Worm (Caenorhabditis elegans) whole organism, late embryonic: ENCODE measurements around the gene ZC412.10.

Experiments
- C08G9.2 ChIP-seq: sonication (generic microtip); optimal IDR thresholded peaks from 2 replicates; lab custom pipeline; 2016; ENCODE audit warnings: mild to moderate bottlenecking, missing genetic modification characterization, moderate library complexity, missing compliant biosample characterization
- K02D7.2 ChIP-seq: sonication (generic microtip); optimal IDR thresholded peaks from 2 replicates; lab custom pipeline; 2017; ENCODE audit warnings: mild to moderate bottlenecking, missing genetic modification characterization, missing compliant biosample characterization
- ama-1 ChIP-seq: fragments of 150-350 bp; optimal IDR thresholded peaks from 2 replicates; lab custom pipeline; 2014
- ceh-22 ChIP-seq: sonication (generic microtip); optimal IDR thresholded peaks from 2 replicates; lab custom pipeline; 2017; ENCODE audit warnings: missing biosample characterization, missing genetic modification characterization
- fkh-6 ChIP-seq: sonication (generic microtip); optimal IDR thresholded peaks from 2 replicates; lab custom pipeline; 2016; ENCODE audit warnings: missing genetic modification characterization, missing compliant biosample characterization
- nhr-11 ChIP-seq: fragments of 150-350 bp; optimal IDR thresholded peaks from 2 replicates; lab custom pipeline; 2014; ENCODE audit warnings: missing biosample characterization, missing genetic modification characterization
- pag-3 ChIP-seq: sonication (generic microtip); optimal IDR thresholded peaks from 2 replicates; lab custom pipeline; 2016; ENCODE audit warnings: missing compliant biosample characterization, missing genetic modification characterization, borderline replicate concordance
- pat-9 ChIP-seq: fragments of 200-800 bp; sonication (Bioruptor generic); optimal IDR thresholded peaks from 2 replicates; lab custom pipeline; 2018; ENCODE audit warnings: mild to moderate bottlenecking, missing genetic modification characterization, moderate library complexity, missing compliant biosample characterization
- pha-4 ChIP-seq: fragments of 150-350 bp; optimal IDR thresholded peaks from 2 replicates; lab custom pipeline; 2018; ENCODE audit warnings: missing biosample characterization, missing genetic modification reagents, missing genetic modification characterization
- pros-1 ChIP-seq: fragments of 150-350 bp; optimal IDR thresholded peaks from 2 replicates; lab custom pipeline; 2014; ENCODE audit warnings: missing biosample characterization, missing genetic modification reagents, missing genetic modification characterization
- ttx-3 ChIP-seq: sonication (generic microtip); optimal IDR thresholded peaks from 2 replicates; lab custom pipeline; 2016; ENCODE audit warnings: missing genetic modification reagents, missing genetic modification characterization, missing compliant biosample characterization

DNA sequence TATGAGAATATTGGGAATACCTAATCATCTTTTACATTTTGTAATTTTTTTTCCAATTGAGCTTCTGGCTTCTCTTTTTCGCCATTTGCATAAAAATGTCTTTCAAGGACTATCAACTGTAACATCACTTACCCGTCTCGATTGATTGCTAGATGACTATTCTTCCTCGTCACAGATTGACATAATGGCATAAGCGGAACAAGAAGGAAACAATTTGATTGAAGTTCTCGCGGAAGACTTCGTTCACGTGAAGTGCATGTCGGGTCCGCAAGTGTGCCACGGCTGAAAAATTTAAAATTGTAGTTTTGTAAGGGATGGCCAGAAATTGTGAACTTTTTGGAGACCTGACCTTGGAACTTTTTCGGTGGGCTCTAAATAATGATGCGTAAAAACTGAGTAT is 22.9 kb downstream of the ZC412.10 start:
- TF ChIP-seq pat-9 (tag; lab: Kevin White, UChicago) (no peak), pha-4 (tag; lab: Kevin White, UChicago) (no peak), ceh-22 (no peak), nhr-11 (tag; lab: Kevin White, UChicago) (no peak), pros-1 (tag; lab: Kevin White, UChicago) (no peak), K02D7.2 (tag; lab: Kevin White, UChicago) (no peak), ama-1 (lab: Kevin White, UChicago) (no peak), ttx-3 (tag; lab: Kevin White, UChicago) (no peak), pag-3 (tag; lab: Kevin White, UChicago) (no peak), fkh-6 (no peak), C08G9.2 (tag; lab: Kevin White, UChicago) (no peak)
